Worm (Caenorhabditis elegans): Measurements from ENCODE around the gene str-170.

The str-170 gene

DNA sequence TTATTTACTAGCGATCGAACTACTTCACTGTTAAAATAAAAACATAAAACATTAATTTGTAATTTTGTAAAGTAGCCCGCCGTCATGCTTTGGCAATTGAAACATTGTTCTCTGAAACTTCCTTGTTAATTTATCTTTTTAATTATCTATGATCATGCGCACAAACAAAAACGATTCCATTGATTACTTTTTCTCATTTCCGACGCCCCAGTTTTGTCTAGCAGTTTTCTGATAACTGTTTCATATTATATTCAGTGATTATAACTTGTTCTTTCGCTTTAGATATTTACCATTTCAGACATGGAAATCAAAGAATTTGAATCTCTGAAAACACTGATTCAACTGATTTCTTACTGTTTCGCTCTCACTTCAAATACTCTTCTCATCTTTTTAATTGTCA lies at the start of gene str-170:
str-170 (plus strand) TSS at position 301 of the 400 bp plus-strand sequence.
- TF ChIP-seq dao-5 (tag; optimal IDR thresholded peaks at IDR 0.05): no peak
- TF ChIP-seq W03F9.2 (tag; optimal IDR thresholded peaks at IDR 0.05): no peak
- TF ChIP-seq him-1 (tag; optimal IDR thresholded peaks at IDR 0.05): no peak

DNA sequence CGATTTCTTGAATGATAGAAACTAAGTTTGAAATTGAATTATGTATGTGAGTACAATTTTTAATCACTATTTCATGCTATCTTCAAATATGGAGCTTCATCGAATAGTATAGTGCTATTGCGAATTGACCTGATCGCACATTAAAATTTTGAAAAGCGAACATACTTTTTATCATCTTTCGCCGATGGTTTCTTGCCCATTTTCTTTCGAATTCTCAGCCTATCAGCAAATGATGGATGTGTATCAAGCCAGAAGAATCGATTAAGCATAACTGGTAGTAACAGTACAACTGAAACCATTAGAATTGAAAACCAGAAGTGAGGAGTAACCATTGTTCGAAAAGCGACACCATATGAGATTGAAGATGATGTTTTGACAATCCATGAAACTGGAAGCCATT lies 47.6 kb upstream of the str-170 start:
- TF ChIP-seq W03F9.2 (tag; optimal IDR thresholded peaks at IDR 0.05) (no peak), him-1 (tag; optimal IDR thresholded peaks at IDR 0.05) (no peak), dao-5 (tag; optimal IDR thresholded peaks at IDR 0.05) (no peak)

DNA sequence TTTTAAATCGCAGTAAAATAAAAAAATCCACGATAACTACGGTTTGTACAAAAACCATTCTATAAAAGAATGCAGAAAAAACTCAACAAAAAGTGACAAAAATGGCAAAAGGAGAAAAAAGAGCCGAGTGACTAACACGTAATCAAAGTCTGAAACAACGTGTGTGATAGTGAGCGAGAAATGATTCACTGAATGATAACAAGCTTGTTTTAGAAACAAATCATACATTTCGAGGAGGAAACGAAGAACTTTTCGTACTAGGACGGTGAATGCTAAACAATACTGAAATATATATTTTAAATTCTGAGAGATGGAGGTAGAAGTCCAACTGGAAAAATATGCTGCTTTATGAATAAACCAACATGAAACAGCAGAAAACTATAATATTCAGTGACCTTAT lies 35.2 kb upstream of the str-170 start:
- TF ChIP-seq W03F9.2 (tag; optimal IDR thresholded peaks at IDR 0.05) (no peak), dao-5 (tag; optimal IDR thresholded peaks at IDR 0.05) (no peak), him-1 (tag; optimal IDR thresholded peaks at IDR 0.05) (no peak)

DNA sequence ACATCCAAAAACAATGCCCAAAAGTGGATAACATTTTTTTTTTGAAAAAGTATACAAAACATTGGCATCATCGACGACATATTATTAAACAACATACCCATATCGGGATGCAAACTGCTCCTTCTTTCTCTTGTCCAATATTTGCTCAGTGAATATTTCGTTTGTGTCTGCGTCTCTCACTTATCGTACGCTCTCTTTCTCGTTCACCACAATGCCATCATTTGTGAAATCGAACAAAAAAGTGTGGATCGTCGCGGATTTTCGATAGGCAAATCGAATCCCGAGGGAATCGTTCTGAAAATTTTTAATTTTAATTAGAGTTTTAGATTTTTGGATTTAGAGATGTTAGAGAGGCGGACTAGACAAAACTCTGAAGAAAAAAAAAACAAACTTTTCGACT lies 30.4 kb upstream of the str-170 start, which contains the start of gene tat-2:
tat-2 (minus strand) TSS at position 101 of the 400 bp plus-strand sequence.
- TF ChIP-seq W03F9.2 (tag; optimal IDR thresholded peaks at IDR 0.05): no peak

DNA sequence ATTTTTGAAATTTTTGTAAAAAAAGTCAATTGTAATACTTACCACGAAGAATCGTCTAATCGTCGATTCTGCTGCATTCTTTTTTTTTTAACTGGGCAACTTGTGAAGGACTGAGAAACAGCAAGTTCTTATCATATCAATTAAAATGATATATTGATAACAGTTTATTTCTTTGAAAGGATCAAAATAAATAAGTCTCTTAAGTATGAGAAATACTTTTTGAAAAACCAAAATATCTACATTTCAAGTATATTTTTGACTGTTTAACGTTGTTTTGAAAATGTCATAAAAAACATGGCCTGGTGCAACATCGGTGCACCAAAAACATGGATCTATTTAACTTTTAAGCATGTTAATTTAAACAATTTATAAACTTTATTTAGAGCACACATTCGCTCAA lies 21.0 kb upstream of the str-170 start, which contains the start of gene Y17G9A.2:
Y17G9A.2 (minus strand) TSS at position 101 of the 400 bp plus-strand sequence.
- no peak for TF ChIP-seq him-1 (tag; optimal IDR thresholded peaks at IDR 0.05)
- no peak for TF ChIP-seq dao-5 (tag; optimal IDR thresholded peaks at IDR 0.05)
- TF ChIP-seq W03F9.2 (tag; optimal IDR thresholded peaks at IDR 0.05): no peak

DNA sequence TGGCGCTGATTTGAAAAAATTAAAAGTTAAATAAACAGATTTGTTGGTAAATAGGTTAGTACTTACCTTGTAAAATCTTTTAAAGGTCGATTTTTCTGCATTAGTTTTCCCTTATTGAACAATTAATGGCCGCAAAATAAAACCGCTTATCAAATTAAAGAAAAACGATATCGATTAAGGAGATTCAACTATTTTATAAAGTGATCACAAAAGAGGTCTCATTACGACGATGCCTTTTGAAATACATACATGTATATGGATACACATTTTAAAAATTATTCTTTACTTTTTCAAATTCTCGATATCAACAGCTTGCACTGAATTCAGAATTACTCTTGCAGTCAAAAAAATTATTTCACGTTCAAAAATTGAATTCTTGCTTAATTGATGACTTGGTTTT lies 18.6 kb upstream of the str-170 start, which contains the start of gene Y17G9A.3:
Y17G9A.3 (minus strand) TSS at position 101 of the 400 bp plus-strand sequence.
- TF ChIP-seq W03F9.2 (tag; optimal IDR thresholded peaks at IDR 0.05) (no peak), him-1 (tag; optimal IDR thresholded peaks at IDR 0.05) (no peak), dao-5 (tag; optimal IDR thresholded peaks at IDR 0.05) (no peak)

DNA sequence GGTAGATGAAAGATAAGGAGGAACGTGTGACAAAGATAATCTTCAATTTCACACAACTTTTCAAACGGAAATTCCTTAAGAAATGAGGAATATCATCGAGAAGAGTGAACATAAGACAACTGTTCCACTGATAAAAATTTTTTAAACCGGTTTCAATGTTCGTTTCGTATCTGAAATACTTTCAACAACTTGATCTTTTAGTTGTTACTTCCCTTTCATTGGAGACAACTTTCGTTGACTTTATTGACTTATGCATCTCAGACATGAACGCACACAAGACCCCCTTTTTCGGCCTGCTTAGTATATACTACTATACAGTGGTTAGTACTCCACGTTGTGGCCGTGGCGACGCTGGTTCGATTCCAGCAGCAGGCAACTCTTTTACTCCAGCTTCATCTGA lies 15.8 kb upstream of the str-170 start, which contains the start of the genes Y17G9A.4 and str-173:
Y17G9A.4 (minus strand) TSS at position 101 of the 400 bp plus-strand sequence.
str-173 (plus strand) TSS at position 325 of the 400 bp plus-strand sequence.
- no peak for TF ChIP-seq dao-5 (tag; optimal IDR thresholded peaks at IDR 0.05)
- TF ChIP-seq him-1 (tag; optimal IDR thresholded peaks at IDR 0.05): no peak
- TF ChIP-seq W03F9.2 (tag; optimal IDR thresholded peaks at IDR 0.05): no peak

DNA sequence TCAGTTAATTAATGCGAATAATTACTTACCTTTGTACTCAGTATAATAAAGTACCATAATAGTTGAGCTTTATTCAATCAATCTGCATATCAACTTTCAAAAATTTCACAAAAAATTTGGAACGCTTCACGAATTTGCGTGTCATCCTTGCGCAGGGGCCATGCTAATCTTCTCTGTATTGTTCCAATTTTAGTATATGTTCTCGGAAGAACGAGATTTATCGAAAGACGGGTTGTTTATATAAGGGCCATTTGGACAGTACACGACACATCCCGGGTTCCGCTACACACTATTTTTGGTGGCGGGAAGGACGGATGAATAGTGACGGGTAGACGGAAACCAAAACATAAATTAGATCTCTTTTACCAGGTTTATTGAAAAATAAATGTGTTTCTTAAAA lies 12.7 kb upstream of the str-170 start:
- TF ChIP-seq W03F9.2 (tag; optimal IDR thresholded peaks at IDR 0.05): no peak
- no peak for TF ChIP-seq dao-5 (tag; optimal IDR thresholded peaks at IDR 0.05)
- no peak for TF ChIP-seq him-1 (tag; optimal IDR thresholded peaks at IDR 0.05)

DNA sequence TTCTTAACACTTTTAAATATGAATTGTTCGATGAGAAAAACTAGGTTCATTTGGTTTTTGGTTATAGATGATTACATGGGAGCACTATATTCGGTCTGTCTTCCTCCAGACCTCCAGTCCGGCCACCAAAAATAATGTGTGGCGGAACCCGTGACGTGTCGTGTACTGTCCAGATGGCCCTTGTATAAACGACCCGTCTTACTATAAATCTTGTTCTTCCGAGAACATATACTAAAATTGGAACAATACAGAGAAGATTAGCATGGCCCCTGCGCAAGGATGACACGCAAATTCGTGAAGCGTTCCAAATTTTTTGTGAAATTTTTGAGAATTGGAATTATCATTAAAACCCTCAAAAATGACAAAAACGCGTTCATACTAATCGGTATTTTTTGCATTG lies 10.6 kb upstream of the str-170 start:
- TF ChIP-seq him-1 (tag; optimal IDR thresholded peaks at IDR 0.05): no peak
- no peak for TF ChIP-seq dao-5 (tag; optimal IDR thresholded peaks at IDR 0.05)
- no peak for TF ChIP-seq W03F9.2 (tag; optimal IDR thresholded peaks at IDR 0.05)

DNA sequence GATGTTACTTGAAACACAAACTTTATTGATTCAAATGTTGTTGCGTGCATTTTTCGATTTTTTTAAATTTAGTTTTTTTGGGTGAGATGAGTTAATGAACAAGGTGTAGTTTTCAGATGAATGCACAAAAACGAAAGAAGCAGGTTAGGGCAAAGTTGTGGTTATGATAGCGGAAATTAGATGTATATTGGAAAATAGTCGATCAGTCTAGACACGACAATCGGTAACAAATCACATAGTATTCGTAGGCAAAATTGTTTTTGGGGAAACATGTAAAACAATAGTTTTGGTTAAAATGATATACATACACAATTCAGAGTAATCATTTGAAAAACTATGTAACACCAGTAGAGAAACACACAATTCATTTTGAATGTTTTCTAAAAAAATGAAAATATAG lies 9.6 kb upstream of the str-170 start, which contains the start of gene str-172:
str-172 (minus strand) TSS at position 101 of the 400 bp plus-strand sequence.
- TF ChIP-seq him-1 (tag; optimal IDR thresholded peaks at IDR 0.05) (no peak), W03F9.2 (tag; optimal IDR thresholded peaks at IDR 0.05) (no peak), dao-5 (tag; optimal IDR thresholded peaks at IDR 0.05) (no peak)

DNA sequence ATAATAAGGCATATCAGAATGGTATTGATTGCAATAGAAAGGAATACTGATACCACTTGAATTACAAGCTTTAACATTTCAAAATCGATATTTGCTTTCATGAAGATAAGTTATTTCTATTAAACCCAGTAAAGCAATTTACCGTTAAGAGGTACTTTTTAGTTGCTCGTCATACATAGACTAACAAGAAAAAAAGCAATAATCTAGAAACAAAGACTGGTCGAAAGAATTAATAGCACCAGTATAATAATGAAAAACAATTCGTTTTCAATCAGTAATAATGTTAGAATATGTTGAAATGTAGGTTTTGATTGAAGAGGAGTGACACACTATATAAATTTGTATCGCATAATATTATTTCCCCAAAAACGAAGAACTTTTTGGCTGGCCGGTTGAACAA lies 6.7 kb upstream of the str-170 start, which contains the start of gene str-175:
str-175 (minus strand) TSS at position 101 of the 400 bp plus-strand sequence.
- no peak for TF ChIP-seq him-1 (tag; optimal IDR thresholded peaks at IDR 0.05)

DNA sequence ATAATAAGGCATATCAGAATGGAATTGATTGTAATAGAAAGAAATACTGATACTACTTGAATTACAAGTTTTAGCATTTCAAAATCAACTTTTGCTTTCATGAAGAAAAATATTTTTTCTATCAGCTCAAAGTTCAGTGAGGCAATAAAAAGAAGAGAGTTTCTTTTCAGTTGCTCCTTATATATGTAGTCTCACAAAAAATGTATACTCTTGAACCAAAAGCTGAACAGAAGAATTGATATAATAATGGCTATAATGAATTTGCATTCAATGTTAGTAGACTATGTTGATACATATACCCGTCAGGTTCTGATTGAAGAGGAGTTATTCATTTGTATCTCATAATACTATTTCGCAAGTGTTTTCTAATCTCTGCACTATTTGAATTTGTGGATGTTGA lies 2.6 kb upstream of the str-170 start, which contains the start of gene str-174:
str-174 (minus strand) TSS at position 101 of the 400 bp plus-strand sequence.
- TF ChIP-seq him-1 (tag; optimal IDR thresholded peaks at IDR 0.05): no peak
- no peak for TF ChIP-seq dao-5 (tag; optimal IDR thresholded peaks at IDR 0.05)
- no peak for TF ChIP-seq W03F9.2 (tag; optimal IDR thresholded peaks at IDR 0.05)

DNA sequence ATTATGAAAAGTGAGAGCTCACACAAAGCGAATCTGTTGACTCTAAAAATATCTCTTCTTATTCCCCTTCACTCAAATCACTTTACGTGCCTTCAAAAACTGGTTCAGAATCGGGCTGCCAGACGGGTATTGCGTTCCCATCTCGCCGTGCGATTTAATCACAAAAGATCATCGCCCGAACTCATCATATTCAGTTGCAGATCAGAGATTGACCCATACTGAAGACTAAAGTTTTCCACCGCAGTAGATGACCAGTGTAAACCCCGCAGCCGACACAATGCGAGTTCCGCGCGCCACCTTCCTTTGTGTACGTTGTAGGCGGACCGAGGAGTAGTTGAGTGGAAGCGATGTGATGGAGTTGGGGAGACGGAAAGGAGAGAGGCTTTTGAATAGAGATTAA lies 3.4 kb downstream of the str-170 start:
- TF ChIP-seq W03F9.2 (tag; optimal IDR thresholded peaks at IDR 0.05) (peak; percentile 6), dao-5 (tag; optimal IDR thresholded peaks at IDR 0.05) (no peak)

DNA sequence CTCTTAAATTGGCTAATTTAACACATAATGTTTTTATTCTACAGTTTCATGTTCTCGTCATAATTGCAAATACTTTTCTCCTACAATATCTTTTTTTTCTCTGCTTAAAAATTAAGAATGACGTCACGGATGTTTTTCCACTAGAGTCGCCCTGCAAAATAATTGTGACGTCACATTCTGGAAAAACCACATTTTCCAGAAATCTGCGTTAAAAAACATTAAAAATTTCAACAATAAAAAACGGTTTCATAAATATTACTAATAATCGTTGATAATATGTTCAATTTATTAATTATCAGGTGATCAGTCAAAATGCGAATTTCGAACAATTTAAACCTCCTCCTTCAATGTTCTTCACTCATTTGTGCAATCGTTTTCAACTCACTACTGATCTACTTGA lies 6.8 kb downstream of the str-170 start, which contains the start of gene str-166:
str-166 (plus strand) TSS at position 301 of the 400 bp plus-strand sequence.
- TF ChIP-seq W03F9.2 (tag; optimal IDR thresholded peaks at IDR 0.05) (no peak), dao-5 (tag; optimal IDR thresholded peaks at IDR 0.05) (no peak), him-1 (tag; optimal IDR thresholded peaks at IDR 0.05) (no peak)

DNA sequence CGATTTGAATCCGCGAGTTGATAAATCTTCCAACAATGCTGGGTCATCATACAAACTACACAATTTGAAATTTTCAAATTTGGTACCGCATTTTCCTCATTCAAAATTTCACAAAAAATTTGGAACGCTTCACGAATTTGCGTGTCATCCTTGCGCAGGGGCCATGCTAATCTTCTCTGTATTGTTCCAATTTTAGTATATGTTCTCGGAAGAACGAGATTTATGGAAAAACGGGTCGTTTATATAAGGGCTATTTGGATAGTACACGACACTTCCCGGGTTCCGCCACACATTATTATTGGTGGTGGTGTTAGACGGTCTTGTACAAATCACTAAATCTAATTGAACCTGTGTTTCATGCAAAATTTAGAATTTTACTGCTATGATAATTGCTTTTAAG lies 8.2 kb downstream of the str-170 start:
- TF ChIP-seq W03F9.2 (tag; optimal IDR thresholded peaks at IDR 0.05) (no peak), dao-5 (tag; optimal IDR thresholded peaks at IDR 0.05) (no peak), him-1 (tag; optimal IDR thresholded peaks at IDR 0.05) (no peak)

Measured in whole organism, L4/young adult.